Worm (Caenorhabditis elegans): ENCODE measurements around the gene Y110A2AL.10.

Gene Y110A2AL.10

DNA sequence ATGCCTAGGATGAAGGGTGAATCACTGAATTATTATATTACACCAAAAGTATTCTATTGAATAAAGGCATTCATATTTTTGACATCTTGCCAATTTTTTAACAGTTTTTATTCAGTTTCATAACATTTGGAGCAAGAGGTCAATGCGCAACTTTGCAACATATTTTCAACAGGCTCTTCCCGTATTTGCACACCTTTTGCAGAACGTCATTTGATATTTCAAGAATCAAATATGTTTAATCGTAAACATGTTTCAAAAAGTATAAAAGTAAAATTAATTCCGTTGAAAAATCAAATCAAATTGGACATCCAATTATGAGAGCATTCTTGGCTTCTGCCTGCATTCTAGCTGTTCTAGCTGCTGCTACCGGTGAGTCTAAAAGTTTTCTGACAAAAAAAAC, 4.0 kb downstream of the Y110A2AL.10 start, which contains the start of gene Y110A2AL.2:
Gene Y110A2AL.2 (plus strand): TSS at position 301 of the 400 bp plus-strand sequence.
- TF ChIP-seq jun-1 (tag; optimal IDR thresholded peaks at IDR 0.05) (no peak), ceh-9 (tag; optimal IDR thresholded peaks at IDR 0.05) (no peak), pha-4 (tag; optimal IDR thresholded peaks at IDR 0.05) (no peak)

DNA sequence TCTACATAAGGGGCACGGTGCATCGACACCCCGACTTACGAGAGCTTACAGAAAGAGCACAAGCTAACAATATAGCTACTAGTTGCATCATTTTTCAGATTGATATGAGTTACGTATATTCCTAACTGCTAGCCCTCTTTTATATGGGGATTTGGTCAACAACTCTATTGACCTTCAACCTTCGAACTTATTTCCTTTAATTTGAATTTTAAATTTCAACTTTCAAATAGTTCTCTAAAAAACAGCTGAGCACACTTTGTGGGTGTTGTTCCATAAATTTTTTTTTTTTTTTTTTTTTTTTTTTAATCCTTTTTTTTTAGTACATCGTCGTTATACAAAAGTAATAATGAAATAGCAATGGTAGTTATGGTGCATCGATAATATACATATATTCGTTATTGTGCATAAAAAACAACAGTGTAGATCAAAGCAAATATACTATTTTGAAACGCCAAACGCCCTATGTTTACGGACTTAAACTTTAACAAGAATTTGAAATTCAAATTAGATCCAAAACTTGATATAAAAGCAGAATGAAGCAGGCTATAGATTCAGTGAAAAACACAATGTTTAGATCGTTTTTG, 5.1 kb downstream of the Y110A2AL.10 start, which contains the start of the genes Y110A2AL.9 and Y110A2AL.3:
Gene Y110A2AL.9 (minus strand): TSS at position 101 of the 584 bp plus-strand sequence.
Gene Y110A2AL.3 (plus strand): TSS at position 534 of the 584 bp plus-strand sequence.
- TF ChIP-seq lin-39 (tag; optimal IDR thresholded peaks at IDR 0.05) = no peak
- TF ChIP-seq mdl-1 (tag; optimal IDR thresholded peaks at IDR 0.05) = no peak
- no peak for TF ChIP-seq lin-15B (tag; optimal IDR thresholded peaks at IDR 0.05)
- TF ChIP-seq unc-39 (tag; optimal IDR thresholded peaks at IDR 0.05) = no peak
- TF ChIP-seq nhr-28 (tag; optimal IDR thresholded peaks at IDR 0.05) = no peak
- no peak for TF ChIP-seq pqm-1 (tag; optimal IDR thresholded peaks at IDR 0.05)
- no peak for TF ChIP-seq lsy-12 (tag; optimal IDR thresholded peaks at IDR 0.05)
- no peak for TF ChIP-seq fkh-10 (GFP tag; optimal IDR thresholded peaks at IDR 0.05)
- TF ChIP-seq nhr-67 (tag; optimal IDR thresholded peaks at IDR 0.05) = no peak
- TF ChIP-seq snpc-4 (tag; optimal IDR thresholded peaks at IDR 0.05) = no peak
- TF ChIP-seq eor-1 (tag; optimal IDR thresholded peaks at IDR 0.05) = no peak
- no peak for TF ChIP-seq ama-1 (optimal IDR thresholded peaks at IDR 0.05)
- TF ChIP-seq ceh-28 (tag; optimal IDR thresholded peaks at IDR 0.05) = no peak
- no peak for TF ChIP-seq nhr-237 (tag; optimal IDR thresholded peaks at IDR 0.05)
- TF ChIP-seq fkh-2 (tag; optimal IDR thresholded peaks at IDR 0.05) = no peak
- TF ChIP-seq ZK546.5 (tag; optimal IDR thresholded peaks at IDR 0.05) = no peak
- TF ChIP-seq skn-1 (tag; optimal IDR thresholded peaks at IDR 0.05) = no peak
- TF ChIP-seq jun-1 (tag; optimal IDR thresholded peaks at IDR 0.05) = no peak
- TF ChIP-seq elt-3 (tag; optimal IDR thresholded peaks at IDR 0.05) = no peak
- no peak for TF ChIP-seq ztf-4 (tag; optimal IDR thresholded peaks at IDR 0.05)

DNA sequence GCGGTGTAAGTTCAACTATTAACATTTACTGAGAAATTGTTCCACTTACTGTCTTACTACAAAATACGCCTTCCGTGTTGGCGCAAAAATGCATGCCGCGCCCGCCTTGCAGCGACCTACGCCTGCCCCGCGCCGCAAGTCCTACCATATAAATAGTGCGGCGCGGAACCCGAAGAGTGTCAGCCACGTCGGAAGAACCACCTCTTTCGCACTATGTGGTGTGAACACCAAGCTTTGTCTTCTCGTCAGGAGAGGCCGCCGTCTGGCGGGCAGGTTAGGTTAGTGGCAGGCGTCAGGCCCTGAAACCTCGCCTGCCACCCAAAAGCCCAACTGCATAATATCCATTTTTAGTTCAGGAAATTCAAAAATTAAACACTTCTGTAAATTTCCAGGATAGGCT, 6.4 kb downstream of the Y110A2AL.10 start:
- TF ChIP-seq ceh-28 (tag; optimal IDR thresholded peaks at IDR 0.05) (no peak), lin-15B (tag; optimal IDR thresholded peaks at IDR 0.05) (no peak), sea-2 (GFP tag; optimal IDR thresholded peaks at IDR 0.05) (no peak), elt-3 (tag; optimal IDR thresholded peaks at IDR 0.05) (no peak)

DNA sequence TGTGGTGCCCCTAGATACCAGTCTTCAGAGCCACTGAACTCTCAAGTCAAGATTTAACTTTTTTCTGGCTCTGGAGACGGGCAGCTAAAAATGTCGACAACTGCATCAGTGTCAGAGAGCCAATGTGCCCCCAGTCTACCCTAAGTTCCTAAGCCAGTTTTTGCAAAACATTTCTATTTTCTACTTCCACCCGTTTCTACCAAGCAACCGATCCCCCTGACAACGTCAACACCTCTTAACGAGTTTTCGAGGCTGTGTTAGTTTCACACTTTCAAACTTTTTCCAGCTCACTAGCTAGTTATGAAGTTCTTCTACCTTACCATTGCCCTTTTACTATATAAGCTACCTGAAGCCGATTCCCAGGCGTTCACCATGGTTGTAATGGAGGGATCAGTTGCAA, 7.5 kb downstream of the Y110A2AL.10 start, which contains the start of gene Y110A2AL.5:
Gene Y110A2AL.5 (plus strand): TSS at position 301 of the 400 bp plus-strand sequence.
- TF ChIP-seq lsy-12 (tag; optimal IDR thresholded peaks at IDR 0.05) (no peak), nhr-77 (tag; optimal IDR thresholded peaks at IDR 0.05) (no peak), fos-1 (tag; optimal IDR thresholded peaks at IDR 0.05) (no peak), R02D3.7 (tag; optimal IDR thresholded peaks at IDR 0.05) (no peak), nhr-25 (tag; optimal IDR thresholded peaks at IDR 0.05) (no peak), daf-12 (tag; optimal IDR thresholded peaks at IDR 0.05) (no peak), nfya-1 (tag; optimal IDR thresholded peaks at IDR 0.05; ENCODE audit: insufficient read depth) (no peak)

- TF ChIP-seq mml-1 (tag; optimal IDR thresholded peaks at IDR 0.05) (no peak), nhr-11 (tag; optimal IDR thresholded peaks at IDR 0.05) (no peak), lin-39 (tag; optimal IDR thresholded peaks at IDR 0.05) (no peak), unc-39 (tag; optimal IDR thresholded peaks at IDR 0.05) (no peak), fos-1 (tag; optimal IDR thresholded peaks at IDR 0.05) (no peak), tbx-2 (tag; optimal IDR thresholded peaks at IDR 0.05) (no peak), skn-1 (tag; optimal IDR thresholded peaks at IDR 0.05) (no peak), ceh-82 (tag; optimal IDR thresholded peaks at IDR 0.05) (no peak), fkh-10 (GFP tag; optimal IDR thresholded peaks at IDR 0.05) (no peak), pqm-1 (tag; optimal IDR thresholded peaks at IDR 0.05) (no peak), daf-12 (tag; optimal IDR thresholded peaks at IDR 0.05) (no peak), nhr-77 (tag; optimal IDR thresholded peaks at IDR 0.05) (no peak)
Measured at ce11 chrII:2862557-2863035, 9.1 kb downstream of the Y110A2AL.10 start.

Data from whole organism, L3 larva.